Worm (Caenorhabditis elegans): Measurements from ENCODE around the gene Y49A3A.4.
A peak's percentile ranks its signal among the peaks of the same experiment; 100 is the strongest.

Y49A3A.4 gene

ce11 chrV:14324502-14325467 is 33.9 kb downstream of the Y49A3A.4 start, which contains the start of the genes F47B8.4 and F47B8.18 (continued):
- TF ChIP-seq bed-2 (GFP tag; IDR thresholded peaks at IDR 0.05) = no peak

- no peak for TF ChIP-seq cebp-1 (GFP tag; IDR thresholded peaks at IDR 0.05)
- TF ChIP-seq cebp-1 (tag; optimal IDR thresholded peaks at IDR 0.05) = peak; percentile 70
- TF ChIP-seq F10E7.11 (tag; optimal IDR thresholded peaks at IDR 0.05) = no peak
- TF ChIP-seq hmg-1.2 (GFP tag; IDR thresholded peaks at IDR 0.05) = peak; percentile 75; the same call in 1 of the 2 replicates
- TF ChIP-seq ztf-26 (tag; optimal IDR thresholded peaks at IDR 0.05) = no peak
- no peak for TF ChIP-seq snpc-1.1 (tag; optimal IDR thresholded peaks at IDR 0.05; ENCODE audit: insufficient read depth)
Measured at ce11 chrV:14322743-14323142, 35.9 kb downstream of the Y49A3A.4 start, which contains the start of gene F47B8.3. Gene F47B8.3 (minus strand): TSS chrV:14323003.

ce11 chrV:14320730-14321319 is 37.9 kb downstream of the Y49A3A.4 start:
- TF ChIP-seq B0261.1 (tag; optimal IDR thresholded peaks at IDR 0.05) (no peak), egrh-3 (GFP tag; IDR thresholded peaks at IDR 0.05) (peak; percentile 98), nhr-179 (tag; optimal IDR thresholded peaks at IDR 0.05) (no peak), Y67H2A.10 (GFP tag; conservative IDR thresholded peaks at IDR 0.05) (no peak), ztf-25 (GFP tag; IDR thresholded peaks at IDR 0.05) (no peak), tlf-1 (GFP tag; optimal IDR thresholded peaks at IDR 0.05) (no peak), cebp-1 (GFP tag; IDR thresholded peaks at IDR 0.05) (no peak), cebp-1 (tag; optimal IDR thresholded peaks at IDR 0.05) (peak; percentile 26), efl-1 (GFP tag; optimal IDR thresholded peaks at IDR 0.05) (no peak), lin-54 (GFP tag; optimal IDR thresholded peaks at IDR 0.05) (no peak), ZK185.1 (tag; optimal IDR thresholded peaks at IDR 0.05; ENCODE audit: poor library complexity, severe bottlenecking) (no peak), nhr-80 (tag; optimal IDR thresholded peaks at IDR 0.05) (no peak), ztf-22 (GFP tag; optimal IDR thresholded peaks at IDR 0.05) (no peak), zim-3 (tag; optimal IDR thresholded peaks at IDR 0.05) (no peak), unc-62 (GFP tag; optimal IDR thresholded peaks at IDR 0.05) (no peak), dox-1 (GFP tag; IDR thresholded peaks at IDR 0.05) (no peak), hmg-20 (GFP tag; IDR thresholded peaks at IDR 0.05) (no peak), chd-7 (tag; optimal IDR thresholded peaks at IDR 0.05) (no peak), athp-1 (tag; optimal IDR thresholded peaks at IDR 0.05) (peak; percentile 15), Y79H2A.3 (GFP tag; conservative IDR thresholded peaks at IDR 0.05) (no peak), ceh-100 (GFP tag; IDR thresholded peaks at IDR 0.05) (no peak), F57A8.1 (GFP tag; optimal IDR thresholded peaks at IDR 0.05) (peak; percentile 31), lin-40 (tag; optimal IDR thresholded peaks at IDR 0.05) (no peak), nhr-90 (tag; optimal IDR thresholded peaks at IDR 0.05) (no peak), T07F8.4 (tag; optimal IDR thresholded peaks at IDR 0.05) (no peak), lir-1 (GFP tag; conservative IDR thresholded peaks at IDR 0.05) (no peak), aptf-3 (GFP tag; IDR thresholded peaks at IDR 0.05) (no peak), die-1 (tag; optimal IDR thresholded peaks at IDR 0.05) (no peak), nfyb-1 (GFP tag; IDR thresholded peaks at IDR 0.05) (0 out of 2 replicates have a peak, but pooled peaks have one; percentile 30), ama-1 (optimal IDR thresholded peaks at IDR 0.05) (no peak), ama-1 (GFP tag; optimal IDR thresholded peaks at IDR 0.05) (no peak), tbx-9 (tag; optimal IDR thresholded peaks at IDR 0.05; ENCODE audit: borderline replicate concordance) (no peak), attf-5 (GFP tag; optimal IDR thresholded peaks at IDR 0.05) (peak; percentile 23), F37B4.10 (GFP tag; IDR thresholded peaks at IDR 0.05) (no peak), ztf-6 (GFP tag; IDR thresholded peaks at IDR 0.05) (no peak), lsl-1 (GFP tag; optimal IDR thresholded peaks at IDR 0.05) (no peak), zfh-2 (GFP tag; conservative IDR thresholded peaks at IDR 0.05) (peak; percentile 95), madf-10 (tag; optimal IDR thresholded peaks at IDR 0.05) (no peak)
